Worm (Caenorhabditis elegans) whole organism, L4 larva: Measurements from ENCODE around the gene M163.1.

Experiments
- D1046.2 ChIP-seq: fragments of 200-800 bp; sonication (Bioruptor generic); IDR thresholded peaks from 2 replicates; pipeline ENCODE4 v1.3.6; 2022; ENCODE audit warnings: missing genetic modification characterization, missing compliant biosample characterization
- F26F4.8 ChIP-seq: fragments of 200-800 bp; sonication (Bioruptor generic); conservative IDR thresholded peaks from 2 replicates; pipeline ENCODE4 v1.3.6; 2022; ENCODE audit warnings: missing genetic modification characterization, missing compliant biosample characterization
- F44E2.7 ChIP-seq: fragments of 200-800 bp; sonication (Bioruptor generic); IDR thresholded peaks from 2 replicates; pipeline ENCODE4 v2.1.2; 2022; ENCODE audit warnings: missing genetic modification characterization, missing compliant biosample characterization
- R02D3.7 ChIP-seq: fragments of 150-350 bp; sonication (generic microtip); optimal IDR thresholded peaks from 3 replicates; lab custom pipeline; 2014; ENCODE audit warnings: missing biosample characterization, missing genetic modification characterization
- Y5F2A.4 ChIP-seq: fragments of 200-800 bp; sonication (Bioruptor generic); optimal IDR thresholded peaks from 2 replicates; lab custom pipeline; 2018; ENCODE audit warnings: mild to moderate bottlenecking, missing genetic modification characterization, missing compliant biosample characterization
- ZK546.5 ChIP-seq, 2 experiments: sonication (generic microtip); optimal IDR thresholded peaks; 2 replicates each; lab custom pipeline; 2017; ENCODE audit warnings: missing biosample characterization in 2 of 2, missing genetic modification characterization in 2 of 2
- ama-1 ChIP-seq: fragments of 150-350 bp; optimal IDR thresholded peaks from 2 replicates; lab custom pipeline; 2014; ENCODE audit warnings: inconsistent platforms, mixed read lengths
- arid-1 ChIP-seq: fragments of 200-800 bp; sonication (Bioruptor generic); conservative IDR thresholded peaks from 2 replicates; pipeline ENCODE4 v1.3.6; 2022; ENCODE audit warnings: missing genetic modification reagents, missing genetic modification characterization, missing compliant biosample characterization
- ceh-20 ChIP-seq: fragments of 200-800 bp; sonication (Bioruptor generic); IDR thresholded peaks from 2 replicates; pipeline ENCODE4 v1.3.6; 2022; ENCODE audit warnings: missing genetic modification reagents, missing genetic modification characterization, missing compliant biosample characterization
- ceh-28 ChIP-seq: fragments of 150-350 bp; optimal IDR thresholded peaks from 2 replicates; lab custom pipeline; 2014; ENCODE audit warnings: missing biosample characterization, missing genetic modification reagents, missing genetic modification characterization
- ces-1 ChIP-seq: fragments of 150-350 bp; sonication (generic microtip); optimal IDR thresholded peaks from 4 replicates; lab custom pipeline; 2014; ENCODE audit warnings: missing biosample characterization, missing genetic modification reagents, missing genetic modification characterization
- daf-16 ChIP-seq, 3 experiments: sonication (generic microtip); optimal IDR thresholded peaks; 2 replicates each; lab custom pipeline; 2016 to 2017; ENCODE audit warnings: missing genetic modification characterization in 3 of 3, missing genetic modification reagents in 3 of 3, mild to moderate bottlenecking in 2 of 3, missing compliant biosample characterization in 2 of 3, missing biosample characterization in 1 of 3, moderate library complexity in 1 of 3
- dmd-6 ChIP-seq: fragments of 200-800 bp; sonication (Bioruptor generic); IDR thresholded peaks from 2 replicates; pipeline ENCODE4 v1.3.6; 2022; ENCODE audit warnings: missing genetic modification reagents, missing genetic modification characterization, missing compliant biosample characterization
- dmd-8 ChIP-seq: fragments of 200-800 bp; sonication (Bioruptor generic); IDR thresholded peaks from 2 replicates; pipeline ENCODE4 v1.3.6; 2022; ENCODE audit warnings: missing genetic modification characterization, missing compliant biosample characterization
- dpl-1 ChIP-seq: fragments of 150-350 bp; optimal IDR thresholded peaks from 2 replicates; lab custom pipeline; 2014; ENCODE audit warnings: missing biosample characterization, missing genetic modification reagents, missing genetic modification characterization
- duxl-1 ChIP-seq: sonication (generic microtip); optimal IDR thresholded peaks from 2 replicates; lab custom pipeline; 2016; ENCODE audit warnings: mild to moderate bottlenecking, missing genetic modification characterization, moderate library complexity, missing compliant biosample characterization; ENCODE audit not compliant: poor library complexity
- dve-1 ChIP-seq: sonication (generic microtip); optimal IDR thresholded peaks from 2 replicates; lab custom pipeline; 2017; ENCODE audit warnings: antibody characterized with exemption, mild to moderate bottlenecking, missing genetic modification characterization, missing compliant biosample characterization; ENCODE audit not compliant: insufficient read depth
- egl-43 ChIP-seq: fragments of 200-800 bp; sonication (Bioruptor generic); IDR thresholded peaks from 2 replicates; pipeline ENCODE4 v1.3.6; 2022; ENCODE audit warnings: missing genetic modification reagents, missing genetic modification characterization, missing compliant biosample characterization
- fkh-10 ChIP-seq: fragments of 150-350 bp; optimal IDR thresholded peaks from 2 replicates; lab custom pipeline; 2014; ENCODE audit warnings: missing biosample characterization, missing genetic modification reagents, missing genetic modification characterization
- fos-1 ChIP-seq: fragments of 150-350 bp; optimal IDR thresholded peaks from 2 replicates; lab custom pipeline; 2014; ENCODE audit warnings: missing biosample characterization, missing genetic modification characterization
- hif-1 ChIP-seq, 2 experiments: sonication (generic microtip); optimal IDR thresholded peaks; 2 replicates each; lab custom pipeline; 2016 to 2017; ENCODE audit warnings: missing compliant biosample characterization in 2 of 2, missing genetic modification characterization in 2 of 2, missing genetic modification reagents in 2 of 2, missing genotype in 2 of 2, mild to moderate bottlenecking in 1 of 2
- hlh-30 ChIP-seq: sonication (generic microtip); optimal IDR thresholded peaks from 2 replicates; lab custom pipeline; 2017; ENCODE audit warnings: antibody characterized with exemption, mild to moderate bottlenecking, missing genetic modification characterization, missing compliant biosample characterization; ENCODE audit not compliant: insufficient read depth
- lim-7 ChIP-seq: fragments of 200-800 bp; sonication (Bioruptor generic); IDR thresholded peaks from 2 replicates; pipeline ENCODE4 v1.3.6; 2022; ENCODE audit warnings: missing genetic modification characterization, missing compliant biosample characterization
- lin-1 ChIP-seq: fragments of 200-800 bp; sonication (Bioruptor generic); IDR thresholded peaks from 2 replicates; pipeline ENCODE4 v1.3.6; 2022; ENCODE audit warnings: missing genetic modification reagents, missing genetic modification characterization, missing compliant biosample characterization
- lin-15B ChIP-seq: fragments of 150-350 bp; sonication (generic microtip); optimal IDR thresholded peaks from 3 replicates; lab custom pipeline; 2014; ENCODE audit warnings: missing biosample characterization, missing genetic modification characterization
- lin-39 ChIP-seq: fragments of 150-350 bp; optimal IDR thresholded peaks from 2 replicates; lab custom pipeline; 2014; ENCODE audit warnings: missing biosample characterization, missing genetic modification reagents, missing genetic modification characterization
- lir-3 ChIP-seq: sonication (generic microtip); optimal IDR thresholded peaks from 2 replicates; lab custom pipeline; 2016; ENCODE audit warnings: mild to moderate bottlenecking, missing genetic modification characterization, missing compliant biosample characterization
- madf-5 ChIP-seq, 2 experiments: fragments of 200-800 bp; sonication (Bioruptor generic); IDR thresholded peaks; 2 replicates each; pipeline ENCODE4 v1.3.6; 2022; ENCODE audit warnings: missing compliant biosample characterization in 2 of 2, missing genetic modification characterization in 2 of 2
- madf-9 ChIP-seq: fragments of 200-800 bp; sonication (Bioruptor generic); conservative IDR thresholded peaks from 2 replicates; pipeline ENCODE4 v1.3.6; 2022; ENCODE audit warnings: missing genetic modification reagents, missing genetic modification characterization, missing compliant biosample characterization
- mdl-1 ChIP-seq, 2 experiments: fragments of 150-350 bp in 1 of 2; sonication (generic microtip) in 1 of 2; optimal IDR thresholded peaks; 2 replicates each; lab custom pipeline; 2014 to 2017; ENCODE audit warnings: missing biosample characterization in 2 of 2, missing genetic modification characterization in 2 of 2
- mxl-2 ChIP-seq: fragments of 200-800 bp; sonication (Bioruptor generic); conservative IDR thresholded peaks from 2 replicates; pipeline ENCODE4 v1.3.6; 2022; ENCODE audit warnings: missing genetic modification reagents, missing genetic modification characterization, missing compliant biosample characterization
- nhr-102 ChIP-seq: sonication (generic microtip); optimal IDR thresholded peaks from 2 replicates; lab custom pipeline; 2016; ENCODE audit warnings: mild to moderate bottlenecking, missing genetic modification characterization, moderate library complexity, missing compliant biosample characterization
- nhr-11 ChIP-seq: fragments of 150-350 bp; optimal IDR thresholded peaks from 2 replicates; lab custom pipeline; 2014; ENCODE audit warnings: missing biosample characterization, missing genetic modification characterization
- nhr-111 ChIP-seq: fragments of 200-800 bp; sonication (Bioruptor generic); optimal IDR thresholded peaks from 2 replicates; lab custom pipeline; 2018; ENCODE audit warnings: mild to moderate bottlenecking, missing genetic modification characterization, missing compliant biosample characterization
- nhr-237 ChIP-seq: sonication (generic microtip); optimal IDR thresholded peaks from 2 replicates; lab custom pipeline; 2017; ENCODE audit warnings: missing biosample characterization, missing genetic modification characterization
- nhr-42 ChIP-seq: fragments of 200-800 bp; sonication (Bioruptor generic); IDR thresholded peaks from 2 replicates; pipeline ENCODE4 v1.3.6; 2022; ENCODE audit warnings: missing genetic modification characterization, missing compliant biosample characterization
- nhr-6 ChIP-seq: fragments of 150-350 bp; optimal IDR thresholded peaks from 2 replicates; lab custom pipeline; 2014; ENCODE audit warnings: missing biosample characterization, missing genetic modification characterization
- pha-4 ChIP-seq, 2 experiments: fragments of 150-350 bp in 1 of 2; fragments of 200-800 bp in 1 of 2; sonication (Bioruptor generic) in 1 of 2; IDR thresholded peaks in 1 of 2; optimal IDR thresholded peaks in 1 of 2; 2 replicates each; pipeline versions ENCODE4 v1.3.6 to Lab custom; 2014 to 2022; ENCODE audit warnings: missing genetic modification characterization in 2 of 2, missing genetic modification reagents in 2 of 2, missing biosample characterization in 1 of 2, missing compliant biosample characterization in 1 of 2
- saeg-2 ChIP-seq: fragments of 200-800 bp; sonication (Bioruptor generic); IDR thresholded peaks from 2 replicates; pipeline ENCODE4 v1.3.6; 2022; ENCODE audit warnings: missing genetic modification reagents, missing genetic modification characterization, missing compliant biosample characterization
- sdz-12 ChIP-seq: fragments of 200-800 bp; sonication (Bioruptor generic); optimal IDR thresholded peaks from 2 replicates; lab custom pipeline; 2018; ENCODE audit warnings: mild to moderate bottlenecking, missing genetic modification characterization, missing compliant biosample characterization
- set-16 ChIP-seq: fragments of 200-800 bp; sonication (Bioruptor generic); IDR thresholded peaks from 2 replicates; pipeline ENCODE4 v1.3.6; 2022; ENCODE audit warnings: missing genetic modification reagents, missing genetic modification characterization, missing compliant biosample characterization
- spr-3 ChIP-seq: fragments of 200-800 bp; sonication (Bioruptor generic); optimal IDR thresholded peaks from 2 replicates; lab custom pipeline; 2018; ENCODE audit warnings: mild to moderate bottlenecking, missing genetic modification characterization, missing compliant biosample characterization
- tra-1 ChIP-seq: fragments of 200-800 bp; sonication (Bioruptor generic); IDR thresholded peaks from 2 replicates; pipeline ENCODE4 v1.3.6; 2022; ENCODE audit warnings: missing genetic modification reagents, missing genetic modification characterization, missing compliant biosample characterization
- unc-130 ChIP-seq: sonication (generic microtip); optimal IDR thresholded peaks from 2 replicates; lab custom pipeline; 2016; ENCODE audit warnings: missing genetic modification reagents, missing genetic modification characterization, missing compliant biosample characterization
- unc-39 ChIP-seq: sonication (generic microtip); optimal IDR thresholded peaks from 2 replicates; lab custom pipeline; 2017; ENCODE audit warnings: missing biosample characterization, missing genetic modification characterization
- zag-1 ChIP-seq: fragments of 150-350 bp; optimal IDR thresholded peaks from 2 replicates; lab custom pipeline; 2014; ENCODE audit warnings: missing biosample characterization, missing genetic modification characterization
- zip-11 ChIP-seq: fragments of 200-800 bp; sonication (Bioruptor generic); IDR thresholded peaks from 2 replicates; pipeline ENCODE4 v1.3.6; 2022; ENCODE audit warnings: missing genetic modification characterization, missing compliant biosample characterization
- zip-2 ChIP-seq: fragments of 150-350 bp; optimal IDR thresholded peaks from 2 replicates; lab custom pipeline; 2014; ENCODE audit warnings: missing biosample characterization, missing genetic modification characterization

Gene M163.1

DNA sequence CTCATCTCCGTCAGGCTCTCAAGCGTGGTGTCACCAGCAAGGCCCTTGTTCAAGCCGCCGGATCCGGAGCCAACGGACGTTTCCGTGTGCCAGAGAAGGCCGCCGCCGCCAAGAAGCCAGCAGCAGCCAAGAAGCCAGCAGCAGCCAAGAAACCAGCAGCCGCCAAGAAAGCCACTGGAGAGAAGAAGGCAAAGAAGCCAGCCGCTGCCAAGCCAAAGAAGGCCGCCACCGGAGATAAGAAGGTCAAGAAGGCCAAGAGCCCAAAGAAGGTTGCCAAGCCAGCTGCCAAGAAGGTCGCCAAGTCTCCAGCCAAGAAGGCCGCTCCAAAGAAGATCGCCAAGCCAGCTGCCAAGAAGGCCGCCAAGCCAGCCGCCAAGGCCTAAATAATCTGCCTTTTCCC is 13.1 kb downstream of the M163.1 start:
- peak; percentile 96 for TF ChIP-seq set-16 (GFP tag; lab: Robert Waterston, UW)
- TF ChIP-seq lin-1 = no peak
- peak; percentile 55; the same call in 1 of the 2 replicates for TF ChIP-seq egl-43
- 0 out of 4 replicates have a peak, but pooled peaks of 1 of the 2 experiments have one; percentile 21 for TF ChIP-seq madf-5 (GFP tag; IDR thresholded peaks at IDR 0.05; lab: Robert Waterston, UW)

DNA sequence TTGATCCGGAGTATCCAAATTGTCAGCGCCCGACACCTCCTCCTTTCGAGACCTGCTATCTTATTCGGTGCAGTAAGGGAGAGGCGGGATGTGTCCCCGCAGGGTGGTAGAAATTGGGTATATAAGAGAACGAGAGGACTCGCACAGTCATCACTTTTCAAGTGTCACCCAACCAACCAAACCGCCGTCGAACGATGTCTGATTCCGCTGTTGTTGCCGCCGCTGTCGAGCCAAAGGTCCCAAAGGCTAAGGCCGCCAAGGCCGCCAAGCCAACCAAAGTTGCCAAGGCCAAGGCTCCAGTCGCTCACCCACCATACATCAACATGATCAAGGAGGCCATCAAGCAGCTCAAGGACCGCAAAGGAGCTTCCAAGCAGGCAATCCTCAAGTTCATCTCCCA is 13.7 kb downstream of the M163.1 start, which contains the start of gene his-24:
Gene his-24, plus strand, starts transcription at position 150 of the 400 bp plus-strand sequence.
- TF ChIP-seq zip-11 (GFP tag; lab: Robert Waterston, UW) (no peak), madf-9 (GFP tag; lab: Robert Waterston, UW) (0 out of 2 replicates have a peak, but pooled peaks have one; percentile 34), nhr-102 (peak; percentile 45), nhr-6 (tag; lab: Kevin White, UChicago) (peak; percentile 85), ces-1 (GFP tag; lab: Kevin White, UChicago) (no peak), hif-1 (tag; optimal IDR thresholded peaks at IDR 0.05; lab: Kevin White, UChicago) (peak in 1 of 2 experiments; percentile 51), tra-1 (peak; percentile 73), F44E2.7 (GFP tag; lab: Robert Waterston, UW) (no peak), hlh-30 (tag; lab: Kevin White, UChicago) (peak; percentile 71), R02D3.7 (tag; lab: Kevin White, UChicago) (no peak), dmd-8 (GFP tag; lab: Robert Waterston, UW) (no peak), duxl-1 (tag; lab: Kevin White, UChicago) (peak; percentile 33), pha-4 (GFP tag; IDR thresholded peaks at IDR 0.05; lab: Robert Waterston, UW) (peak; percentile 70), pha-4 (tag; optimal IDR thresholded peaks at IDR 0.05; lab: Kevin White, UChicago) (no peak), nhr-111 (no peak), spr-3 (GFP tag; lab: Kevin White, UChicago) (no peak), lim-7 (GFP tag; lab: Robert Waterston, UW) (no peak), daf-16 (GFP tag; optimal IDR thresholded peaks at IDR 0.05; lab: Kevin White, UChicago) (no peak), daf-16 (tag; optimal IDR thresholded peaks at IDR 0.05; lab: Kevin White, UChicago) (peak; percentile 29), unc-130 (GFP tag; lab: Kevin White, UChicago) (no peak), saeg-2 (GFP tag; lab: Robert Waterston, UW) (no peak), sdz-12 (GFP tag; lab: Kevin White, UChicago) (no peak), dpl-1 (peak; percentile 45), nhr-42 (GFP tag; lab: Robert Waterston, UW) (peak; percentile 59; the same call in 1 of the 2 replicates), mdl-1 (tag; optimal IDR thresholded peaks at IDR 0.05; lab: Kevin White, UChicago) (peak in 1 of 2 experiments; percentile 32), ceh-20 (GFP tag; lab: Robert Waterston, UW) (no peak; the same call in none of the 2 replicates), ceh-28 (tag; lab: Kevin White, UChicago) (no peak), ama-1 (lab: Kevin White, UChicago) (peak; percentile 83), lin-1 (no peak), fkh-10 (GFP tag; lab: Kevin White, UChicago) (peak; percentile 6), dmd-6 (peak; percentile 61), mxl-2 (GFP tag; lab: Robert Waterston, UW) (0 out of 2 replicates have a peak, but pooled peaks have one; percentile 40), unc-39 (tag; lab: Kevin White, UChicago) (no peak), lin-39 (no peak), arid-1 (no peak), lin-15B (no peak), F26F4.8 (GFP tag; lab: Robert Waterston, UW) (no peak), egl-43 (peak; percentile 56; the same call in 1 of the 2 replicates), zip-2 (tag; lab: Kevin White, UChicago) (no peak), dve-1 (peak; percentile 81), zag-1 (tag; lab: Kevin White, UChicago) (no peak), lir-3 (tag; lab: Kevin White, UChicago) (no peak), nhr-237 (tag; lab: Kevin White, UChicago) (no peak), D1046.2 (GFP tag; lab: Robert Waterston, UW) (0 out of 2 replicates have a peak, but pooled peaks have one; percentile 53), Y5F2A.4 (GFP tag; lab: Kevin White, UChicago) (no peak), ZK546.5 (tag; optimal IDR thresholded peaks at IDR 0.05; lab: Kevin White, UChicago) (no peak), fos-1 (tag; lab: Kevin White, UChicago) (no peak), nhr-11 (peak; percentile 48)
